Worm (Caenorhabditis elegans) whole organism, mixed stage, embryonic: ENCODE measurements around the gene syx-4.

Source experiments
- M03D4.4 ChIP-seq: sonication (generic microtip); optimal IDR thresholded peaks from 2 replicates; lab custom pipeline; 2017; ENCODE audit warnings: mild to moderate bottlenecking, missing genetic modification characterization, missing compliant biosample characterization
- bed-3 ChIP-seq: fragments of 200-800 bp; sonication (Bioruptor generic); optimal IDR thresholded peaks from 3 replicates; lab custom pipeline; 2018; ENCODE audit warnings: mild to moderate bottlenecking, missing genetic modification characterization, moderate library complexity, missing compliant biosample characterization
- blmp-1 ChIP-seq: fragments of 150-350 bp; optimal IDR thresholded peaks from 2 replicates; lab custom pipeline; 2014; ENCODE audit warnings: missing biosample characterization, missing genetic modification characterization
- ceh-39 ChIP-seq: fragments of 150-350 bp; optimal IDR thresholded peaks from 2 replicates; lab custom pipeline; 2014; ENCODE audit warnings: missing biosample characterization, missing genetic modification characterization
- ceh-43 ChIP-seq: fragments of 200-800 bp; sonication (Bioruptor generic); optimal IDR thresholded peaks from 2 replicates; lab custom pipeline; 2018; ENCODE audit warnings: mild to moderate bottlenecking, missing genetic modification characterization, moderate library complexity, missing compliant biosample characterization
- ceh-83 ChIP-seq: fragments of 200-800 bp; sonication (Bioruptor generic); optimal IDR thresholded peaks from 2 replicates; lab custom pipeline; 2018; ENCODE audit warnings: mild to moderate bottlenecking, missing genetic modification characterization, missing compliant biosample characterization
- drap-1 ChIP-seq: fragments of 200-800 bp; sonication (Bioruptor generic); optimal IDR thresholded peaks from 3 replicates; lab custom pipeline; 2018; ENCODE audit warnings: mild to moderate bottlenecking, missing genetic modification characterization, missing compliant biosample characterization
- elt-1 ChIP-seq: sonication (generic microtip); optimal IDR thresholded peaks from 2 replicates; lab custom pipeline; 2017; ENCODE audit warnings: missing genetic modification characterization, mild to moderate bottlenecking, missing compliant biosample characterization, antibody characterized with exemption, moderate library complexity, borderline replicate concordance; ENCODE audit not compliant: insufficient read depth
- elt-3 ChIP-seq: fragments of 150-350 bp; optimal IDR thresholded peaks from 2 replicates; lab custom pipeline; 2014; ENCODE audit warnings: missing biosample characterization, missing genetic modification characterization
- flh-1 ChIP-seq: fragments of 200-800 bp; sonication (Bioruptor generic); optimal IDR thresholded peaks from 2 replicates; lab custom pipeline; 2018; ENCODE audit warnings: mild to moderate bottlenecking, missing genetic modification characterization, moderate library complexity, missing compliant biosample characterization
- ham-2 ChIP-seq: fragments of 200-800 bp; sonication (Bioruptor generic); optimal IDR thresholded peaks from 2 replicates; lab custom pipeline; 2018; ENCODE audit warnings: mild to moderate bottlenecking, missing genetic modification characterization, missing compliant biosample characterization
- lin-13 ChIP-seq: fragments of 150-350 bp; optimal IDR thresholded peaks from 2 replicates; lab custom pipeline; 2014; ENCODE audit warnings: missing biosample characterization, missing genetic modification characterization
- lin-32 ChIP-seq: fragments of 200-800 bp; sonication (Bioruptor generic); optimal IDR thresholded peaks from 2 replicates; lab custom pipeline; 2018; ENCODE audit warnings: mild to moderate bottlenecking, missing genetic modification characterization, missing compliant biosample characterization
- lsy-2 ChIP-seq: fragments of 150-350 bp; optimal IDR thresholded peaks from 2 replicates; lab custom pipeline; 2014; ENCODE audit warnings: missing biosample characterization, missing genetic modification characterization
- mab-5 ChIP-seq: fragments of 150-350 bp; optimal IDR thresholded peaks from 2 replicates; lab custom pipeline; 2014; ENCODE audit warnings: missing biosample characterization, missing genetic modification characterization
- mep-1 ChIP-seq: fragments of 150-350 bp; optimal IDR thresholded peaks from 2 replicates; lab custom pipeline; 2017; ENCODE audit warnings: missing biosample characterization, missing genetic modification reagents, missing genetic modification characterization, inconsistent platforms
- nhr-12 ChIP-seq: fragments of 150-350 bp; optimal IDR thresholded peaks from 2 replicates; lab custom pipeline; 2014; ENCODE audit warnings: missing biosample characterization, missing genetic modification characterization
- nhr-2 ChIP-seq: fragments of 150-350 bp; optimal IDR thresholded peaks from 2 replicates; lab custom pipeline; 2014; ENCODE audit warnings: missing biosample characterization, missing genetic modification characterization
- nhr-237 ChIP-seq: fragments of 150-350 bp; optimal IDR thresholded peaks from 2 replicates; lab custom pipeline; 2014; ENCODE audit warnings: missing biosample characterization, missing genetic modification characterization
- nhr-28 ChIP-seq: fragments of 150-350 bp; optimal IDR thresholded peaks from 2 replicates; lab custom pipeline; 2014; ENCODE audit warnings: missing biosample characterization, missing genetic modification characterization
- nhr-76 ChIP-seq: sonication (generic microtip); optimal IDR thresholded peaks from 2 replicates; lab custom pipeline; 2017; ENCODE audit warnings: missing biosample characterization, missing genetic modification characterization
- sem-2 ChIP-seq: fragments of 200-800 bp; sonication (Bioruptor generic); optimal IDR thresholded peaks from 2 replicates; lab custom pipeline; 2018; ENCODE audit warnings: mild to moderate bottlenecking, missing genetic modification characterization, missing compliant biosample characterization
- snpc-4 ChIP-seq: fragments of 150-350 bp; optimal IDR thresholded peaks from 2 replicates; lab custom pipeline; 2014; ENCODE audit warnings: missing biosample characterization, missing genetic modification characterization
- sptf-1 ChIP-seq: sonication (generic microtip); optimal IDR thresholded peaks from 2 replicates; lab custom pipeline; 2017; ENCODE audit warnings: mild to moderate bottlenecking, missing genetic modification characterization, moderate library complexity, missing compliant biosample characterization
- tbx-8 ChIP-seq: fragments of 200-800 bp; sonication (Bioruptor generic); optimal IDR thresholded peaks from 2 replicates; lab custom pipeline; 2018; ENCODE audit warnings: mild to moderate bottlenecking, missing genetic modification characterization, moderate library complexity, missing compliant biosample characterization
- unc-120 ChIP-seq: sonication (generic microtip); optimal IDR thresholded peaks from 2 replicates; lab custom pipeline; 2017; ENCODE audit warnings: missing genetic modification characterization, missing compliant biosample characterization; ENCODE audit not compliant: poor library complexity, severe bottlenecking
- unc-39 ChIP-seq: fragments of 150-350 bp; optimal IDR thresholded peaks from 2 replicates; lab custom pipeline; 2014; ENCODE audit warnings: missing biosample characterization, missing genetic modification characterization
- unc-62 ChIP-seq: fragments of 150-350 bp; optimal IDR thresholded peaks from 2 replicates; lab custom pipeline; 2014; ENCODE audit warnings: missing biosample characterization, missing genetic modification reagents, missing genetic modification characterization
- zip-8 ChIP-seq: fragments of 150-350 bp; optimal IDR thresholded peaks from 2 replicates; lab custom pipeline; 2014; ENCODE audit warnings: missing biosample characterization, missing genetic modification characterization
- ztf-11 ChIP-seq: fragments of 150-350 bp; optimal IDR thresholded peaks from 2 replicates; lab custom pipeline; 2014; ENCODE audit warnings: missing biosample characterization, missing genetic modification characterization

syx-4 gene

DNA sequence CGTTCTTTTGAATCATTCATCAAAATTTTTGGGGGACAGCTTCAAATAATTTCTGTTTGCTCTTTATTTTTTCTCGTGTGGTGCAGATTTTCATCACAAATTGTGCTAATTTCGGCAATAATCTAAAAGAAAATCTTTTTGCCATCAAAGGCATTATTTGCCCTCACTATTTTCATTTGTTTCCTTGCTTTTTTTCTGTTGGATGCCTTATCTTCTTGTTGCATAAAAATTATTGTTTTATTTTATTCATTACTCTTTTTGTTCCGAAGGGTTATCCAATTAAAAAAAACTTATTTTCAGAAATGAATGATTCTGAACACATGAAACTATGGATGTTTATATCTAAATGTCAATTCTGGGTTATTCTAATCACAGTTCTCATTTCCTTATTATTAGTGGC, 10.2 kb upstream of the syx-4 start, which contains the start of gene T01B11.1:
T01B11.1 (plus strand) TSS at position 301 of the 400 bp plus-strand sequence.
- no peak for TF ChIP-seq tbx-8
- no peak for TF ChIP-seq zip-8 (tag; lab: Kevin White, UChicago)
- no peak for TF ChIP-seq nhr-2
- TF ChIP-seq unc-62 (GFP tag; lab: Kevin White, UChicago): no peak
- TF ChIP-seq unc-120: no peak
- TF ChIP-seq nhr-12 (tag; lab: Kevin White, UChicago): no peak
- no peak for TF ChIP-seq mep-1
- no peak for TF ChIP-seq ceh-43 (GFP tag; lab: Kevin White, UChicago)
- TF ChIP-seq snpc-4 (tag; lab: Kevin White, UChicago): no peak
- TF ChIP-seq mab-5 (tag; lab: Kevin White, UChicago): no peak
- no peak for TF ChIP-seq lin-32 (GFP tag; lab: Kevin White, UChicago)
- TF ChIP-seq ztf-11 (tag; lab: Kevin White, UChicago): no peak
- TF ChIP-seq drap-1 (GFP tag; lab: Kevin White, UChicago): no peak
- TF ChIP-seq ham-2 (GFP tag; lab: Kevin White, UChicago): no peak
- TF ChIP-seq nhr-237 (tag; lab: Kevin White, UChicago): no peak
- TF ChIP-seq blmp-1 (tag; lab: Kevin White, UChicago): no peak

DNA sequence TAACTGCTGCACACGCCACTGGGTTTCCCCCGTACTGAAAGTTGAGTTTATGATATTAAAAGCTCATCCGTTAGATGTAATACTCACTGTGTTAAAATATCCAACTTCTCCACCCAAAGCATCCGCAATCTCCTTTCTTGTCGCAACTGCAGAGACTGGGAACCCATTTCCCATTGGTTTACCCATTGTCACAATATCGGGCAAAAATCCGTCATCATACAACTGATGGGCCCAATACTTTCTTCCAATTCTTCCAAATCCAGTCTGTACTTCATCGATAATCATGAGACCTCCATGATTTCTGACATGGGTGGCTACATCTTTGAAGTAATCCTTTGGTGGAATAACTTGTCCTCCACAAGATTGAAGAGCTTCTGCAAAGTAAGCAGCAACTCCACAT, 7.2 kb upstream of the syx-4 start:
- no peak for TF ChIP-seq ceh-43 (GFP tag; lab: Kevin White, UChicago)
- no peak for TF ChIP-seq nhr-12 (tag; lab: Kevin White, UChicago)
- no peak for TF ChIP-seq lin-13 (tag; lab: Kevin White, UChicago)
- no peak for TF ChIP-seq mep-1
- TF ChIP-seq sem-2 (GFP tag; lab: Kevin White, UChicago): no peak
- no peak for TF ChIP-seq nhr-28 (tag; lab: Kevin White, UChicago)

DNA sequence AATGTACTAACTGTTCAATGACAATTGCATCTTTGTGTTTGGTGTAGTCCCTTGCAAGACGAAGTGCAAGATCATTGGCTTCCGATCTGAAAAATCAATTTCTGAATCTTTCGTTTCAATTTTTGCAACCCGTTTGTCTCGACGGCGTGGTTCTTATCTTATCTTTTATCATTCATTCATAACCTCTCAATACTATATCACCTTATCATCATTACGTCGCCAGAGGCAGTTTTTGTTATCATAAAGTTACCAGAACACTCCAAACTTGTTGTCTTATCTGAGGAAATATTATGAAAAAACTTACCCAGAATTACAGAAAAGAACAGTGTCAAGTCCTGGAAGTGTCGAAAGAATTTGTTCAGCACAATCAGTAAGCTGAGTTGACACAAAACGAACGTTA, 6.5 kb upstream of the syx-4 start:
- TF ChIP-seq unc-39 (tag; lab: Kevin White, UChicago) (no peak), elt-3 (tag; lab: Kevin White, UChicago) (peak; percentile 19)

DNA sequence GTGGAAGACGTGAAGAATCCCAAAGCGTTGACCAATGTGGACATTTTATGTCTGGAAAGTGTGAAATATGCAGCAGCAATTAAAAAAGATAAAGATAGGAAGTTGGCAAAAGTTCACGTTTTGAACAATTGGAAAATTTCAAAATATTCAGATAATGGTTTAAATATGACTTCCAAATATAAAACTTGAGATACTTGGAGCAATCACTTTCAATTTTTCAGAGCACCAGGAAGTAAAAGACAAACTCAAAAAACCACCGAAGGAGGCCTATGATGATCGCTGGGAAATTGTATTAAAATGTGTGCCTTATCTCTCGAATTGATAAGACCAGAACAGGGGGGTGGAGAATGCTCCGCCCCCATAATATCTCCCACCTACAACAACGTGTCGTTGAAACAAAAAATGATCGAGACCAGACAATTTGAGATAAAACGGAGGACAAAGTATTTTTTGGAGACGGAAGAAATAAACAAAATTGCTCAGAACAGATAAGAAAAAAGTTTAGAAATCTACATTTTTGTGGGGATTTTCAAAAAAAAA, 5.3 kb upstream of the syx-4 start, which contains the start of gene eppl-1:
eppl-1 (minus strand) TSS at position 51 of the 540 bp plus-strand sequence.
- TF ChIP-seq flh-1 (GFP tag; lab: Kevin White, UChicago) (no peak), mab-5 (tag; lab: Kevin White, UChicago) (no peak), nhr-2 (no peak), nhr-76 (tag; lab: Kevin White, UChicago) (no peak), ceh-39 (tag; lab: Kevin White, UChicago) (no peak), nhr-12 (tag; lab: Kevin White, UChicago) (no peak), M03D4.4 (tag; lab: Kevin White, UChicago) (no peak), ceh-83 (no peak), elt-3 (tag; lab: Kevin White, UChicago) (no peak), ham-2 (GFP tag; lab: Kevin White, UChicago) (no peak), unc-39 (tag; lab: Kevin White, UChicago) (no peak), elt-1 (tag; lab: Kevin White, UChicago) (no peak), sptf-1 (tag; lab: Kevin White, UChicago) (no peak), bed-3 (no peak), unc-62 (GFP tag; lab: Kevin White, UChicago) (no peak), nhr-237 (tag; lab: Kevin White, UChicago) (no peak), snpc-4 (tag; lab: Kevin White, UChicago) (no peak), lsy-2 (tag; lab: Kevin White, UChicago) (no peak), ceh-43 (GFP tag; lab: Kevin White, UChicago) (no peak)

DNA sequence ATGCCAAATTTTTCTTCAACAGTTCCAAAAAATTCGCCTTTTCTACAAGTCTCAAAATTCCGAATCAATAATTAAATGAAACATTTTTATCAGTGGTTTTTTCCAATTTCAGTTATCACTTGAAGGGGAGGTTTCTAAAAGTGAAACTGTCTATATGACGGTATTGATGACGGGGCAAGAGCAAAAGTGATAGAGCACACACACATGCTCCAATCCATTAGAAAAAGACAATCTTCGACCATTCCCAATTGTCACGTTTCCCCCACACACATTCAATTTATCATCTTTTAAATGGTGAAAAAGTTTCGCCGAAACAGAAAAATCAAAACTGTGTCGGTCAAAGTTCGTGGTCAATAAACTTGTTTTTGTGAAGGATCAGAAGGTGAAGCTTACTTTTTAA, 3.9 kb upstream of the syx-4 start:
- TF ChIP-seq blmp-1 (tag; lab: Kevin White, UChicago): no peak
- no peak for TF ChIP-seq mab-5 (tag; lab: Kevin White, UChicago)
- TF ChIP-seq nhr-2: no peak
- TF ChIP-seq lin-13 (tag; lab: Kevin White, UChicago): no peak
- no peak for TF ChIP-seq lsy-2 (tag; lab: Kevin White, UChicago)
- TF ChIP-seq nhr-28 (tag; lab: Kevin White, UChicago): no peak
